Worm (Caenorhabditis elegans): ENCODE data around the gene dnpp-1.

The dnpp-1 gene

ce11 chrIII:5886893-5887292 lies 23.3 kb upstream of the dnpp-1 start, which contains the start of gene C28H8.7:
TSS of gene C28H8.7 (minus strand) at chrIII:5886993.
- TF ChIP-seq nhr-12 (tag; optimal IDR thresholded peaks at IDR 0.05) (no peak), ceh-43 (GFP tag; optimal IDR thresholded peaks at IDR 0.05) (no peak), mab-5 (tag; optimal IDR thresholded peaks at IDR 0.05) (no peak), ham-2 (GFP tag; optimal IDR thresholded peaks at IDR 0.05) (no peak), bed-3 (GFP tag; optimal IDR thresholded peaks at IDR 0.05) (no peak), ceh-39 (tag; optimal IDR thresholded peaks at IDR 0.05) (no peak), snpc-4 (tag; optimal IDR thresholded peaks at IDR 0.05) (no peak), nhr-237 (tag; optimal IDR thresholded peaks at IDR 0.05) (no peak), nhr-76 (tag; optimal IDR thresholded peaks at IDR 0.05) (no peak), unc-39 (tag; optimal IDR thresholded peaks at IDR 0.05) (no peak), cnd-1 (tag; optimal IDR thresholded peaks at IDR 0.05) (no peak), sem-2 (GFP tag; optimal IDR thresholded peaks at IDR 0.05) (no peak)

- TF ChIP-seq nhr-12 (tag; optimal IDR thresholded peaks at IDR 0.05) (no peak), mls-2 (tag; optimal IDR thresholded peaks at IDR 0.05) (no peak), drap-1 (GFP tag; optimal IDR thresholded peaks at IDR 0.05) (no peak), mep-1 (tag; optimal IDR thresholded peaks at IDR 0.05) (no peak), unc-39 (tag; optimal IDR thresholded peaks at IDR 0.05) (no peak), lsy-2 (tag; optimal IDR thresholded peaks at IDR 0.05) (no peak), pha-4 (tag; optimal IDR thresholded peaks at IDR 0.05) (no peak), lin-13 (tag; optimal IDR thresholded peaks at IDR 0.05) (no peak), ceh-83 (GFP tag; optimal IDR thresholded peaks at IDR 0.05) (no peak), flh-1 (GFP tag; optimal IDR thresholded peaks at IDR 0.05) (no peak), sptf-1 (tag; optimal IDR thresholded peaks at IDR 0.05) (no peak), nhr-2 (tag; optimal IDR thresholded peaks at IDR 0.05) (no peak), lin-32 (GFP tag; optimal IDR thresholded peaks at IDR 0.05) (no peak), nhr-28 (tag; optimal IDR thresholded peaks at IDR 0.05) (no peak), unc-120 (tag; optimal IDR thresholded peaks at IDR 0.05; ENCODE audit: poor library complexity, severe bottlenecking) (no peak), blmp-1 (tag; optimal IDR thresholded peaks at IDR 0.05) (no peak)
Observed at ce11 chrIII:5884459-5884858, 20.9 kb upstream of the dnpp-1 start.

ce11 chrIII:5884007-5884406 lies 20.4 kb upstream of the dnpp-1 start, which contains the start of gene C28H8.5:
TSS of gene C28H8.5 (plus strand) at chrIII:5884307.
- TF ChIP-seq ztf-11 (tag; optimal IDR thresholded peaks at IDR 0.05): no peak

ce11 chrIII:5883517-5883916 lies 19.9 kb upstream of the dnpp-1 start:
- no peak for TF ChIP-seq elt-1 (tag; optimal IDR thresholded peaks at IDR 0.05; ENCODE audit: borderline replicate concordance, insufficient read depth)
- no peak for TF ChIP-seq lin-13 (tag; optimal IDR thresholded peaks at IDR 0.05)
- TF ChIP-seq lin-32 (GFP tag; optimal IDR thresholded peaks at IDR 0.05): no peak
- TF ChIP-seq tbx-8 (GFP tag; optimal IDR thresholded peaks at IDR 0.05): no peak

- no peak for TF ChIP-seq ham-2 (GFP tag; optimal IDR thresholded peaks at IDR 0.05)
- TF ChIP-seq elt-3 (tag; optimal IDR thresholded peaks at IDR 0.05): no peak
- TF ChIP-seq nhr-12 (tag; optimal IDR thresholded peaks at IDR 0.05): no peak
- TF ChIP-seq flh-1 (GFP tag; optimal IDR thresholded peaks at IDR 0.05): no peak
- no peak for TF ChIP-seq ces-1 (GFP tag; optimal IDR thresholded peaks at IDR 0.05)
- TF ChIP-seq unc-39 (tag; optimal IDR thresholded peaks at IDR 0.05): no peak
- no peak for TF ChIP-seq nhr-2 (tag; optimal IDR thresholded peaks at IDR 0.05)
- no peak for TF ChIP-seq mab-5 (tag; optimal IDR thresholded peaks at IDR 0.05)
- TF ChIP-seq lin-13 (tag; optimal IDR thresholded peaks at IDR 0.05): no peak
Observed at ce11 chrIII:5882823-5883222, 19.2 kb upstream of the dnpp-1 start, which contains the start of gene F01F1.14. TSS of gene F01F1.14 (minus strand) at chrIII:5882923.

- TF ChIP-seq pha-4 (tag; optimal IDR thresholded peaks at IDR 0.05): no peak
Observed at ce11 chrIII:5882284-5882683, 18.7 kb upstream of the dnpp-1 start.

Measured in whole organism, mixed stage, embryonic.